Worm (Caenorhabditis elegans) whole organism, L3 larva: ENCODE measurements around the gene srx-56.

Experiments used
- ZK546.5 ChIP-seq: sonication (generic microtip); optimal IDR thresholded peaks from 2 replicates; lab custom pipeline; 2017; ENCODE audit warnings: missing biosample characterization, missing genetic modification characterization
- aly-2 ChIP-seq: fragments of 150-350 bp; optimal IDR thresholded peaks from 2 replicates; lab custom pipeline; 2014; ENCODE audit warnings: missing biosample characterization, missing genetic modification characterization
- elt-2 ChIP-seq: sonication (generic microtip); optimal IDR thresholded peaks from 2 replicates; lab custom pipeline; 2016; ENCODE audit warnings: missing genetic modification reagents, mild to moderate bottlenecking, missing genetic modification characterization, missing compliant biosample characterization
- nhr-76 ChIP-seq: fragments of 150-350 bp; sonication (generic microtip); optimal IDR thresholded peaks from 5 replicates; lab custom pipeline; 2014; ENCODE audit warnings: missing biosample characterization, missing genetic modification characterization

ce11 chrV:7416569-7416968, 42.4 kb downstream of the srx-56 start:
- no peak for TF ChIP-seq elt-2 (tag; lab: Kevin White, UChicago)
- no peak for TF ChIP-seq nhr-76 (tag; lab: Kevin White, UChicago)
- TF ChIP-seq aly-2 (tag; lab: Kevin White, UChicago): no peak
- no peak for TF ChIP-seq ZK546.5
